Worm (Caenorhabditis elegans) whole organism, midembryonic: ENCODE results near the gene aat-1.

Experiments
- T22C8.4 ChIP-seq: fragments of 200-800 bp; sonication (Bioruptor generic); IDR thresholded peaks from 2 replicates; pipeline ENCODE4 v1.3.6; 2022; ENCODE audit warnings: missing genetic modification characterization, missing compliant biosample characterization
- cog-1 ChIP-seq: sonication (generic microtip); optimal IDR thresholded peaks from 2 replicates; lab custom pipeline; 2016; ENCODE audit warnings: missing genetic modification characterization, missing compliant biosample characterization
- flt-1 ChIP-seq: fragments of 200-800 bp; sonication (Bioruptor generic); IDR thresholded peaks from 2 replicates; pipeline ENCODE4 v1.3.6; 2022; ENCODE audit warnings: missing genetic modification characterization, missing compliant biosample characterization
- klf-2 ChIP-seq: fragments of 200-800 bp; sonication (Bioruptor generic); conservative IDR thresholded peaks from 2 replicates; pipeline ENCODE4 v1.3.6; 2022; ENCODE audit warnings: missing genetic modification reagents, missing genetic modification characterization, missing compliant biosample characterization
- med-1 ChIP-seq: sonication (generic microtip); optimal IDR thresholded peaks from 2 replicates; lab custom pipeline; 2017; ENCODE audit warnings: missing genetic modification characterization, mild to moderate bottlenecking, missing compliant biosample characterization, antibody characterized with exemption, missing genetic modification reagents; ENCODE audit not compliant: insufficient read depth
- ref-1 ChIP-seq: fragments of 200-800 bp; sonication (Bioruptor generic); conservative IDR thresholded peaks from 2 replicates; pipeline ENCODE4 v1.3.6; 2022; ENCODE audit warnings: missing genetic modification reagents, missing genetic modification characterization, missing compliant biosample characterization
- tab-1 ChIP-seq: fragments of 200-800 bp; sonication (Bioruptor generic); IDR thresholded peaks from 2 replicates; pipeline ENCODE4 v1.3.6; 2022; ENCODE audit warnings: missing genetic modification characterization, missing compliant biosample characterization
- ztf-23 ChIP-seq: fragments of 200-800 bp; sonication (Bioruptor generic); IDR thresholded peaks from 2 replicates; pipeline ENCODE4 v1.3.6; 2022; ENCODE audit warnings: missing genetic modification reagents, missing genetic modification characterization, missing compliant biosample characterization
- ztf-29 ChIP-seq: fragments of 200-800 bp; sonication (Bioruptor generic); IDR thresholded peaks from 2 replicates; pipeline ENCODE4 v1.3.6; 2022; ENCODE audit warnings: missing genetic modification reagents, missing genetic modification characterization, missing compliant biosample characterization

DNA sequence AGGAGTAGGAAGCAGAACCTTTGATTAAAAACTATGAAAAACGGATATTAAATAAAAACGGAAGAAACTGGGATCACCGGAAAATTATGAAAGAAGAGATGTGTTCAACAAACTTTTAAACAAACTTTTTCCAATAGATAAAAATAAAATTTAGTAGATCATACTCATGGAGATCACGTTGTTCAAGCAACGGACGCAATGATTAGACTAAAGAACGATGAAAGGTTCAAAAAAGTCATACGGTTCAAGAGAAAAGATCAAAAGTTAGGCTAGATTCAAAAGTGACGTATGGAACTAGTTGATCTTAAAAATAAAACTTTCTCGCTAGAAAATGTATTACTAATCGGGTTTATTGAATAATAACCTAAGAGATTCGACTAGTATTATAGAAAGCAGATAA, 30.6 kb upstream of the aat-1 start:
- TF ChIP-seq flt-1 (GFP tag; lab: Robert Waterston, UW) = no peak
- TF ChIP-seq ztf-29 (GFP tag; lab: Robert Waterston, UW) = no peak
- no peak for TF ChIP-seq ref-1 (GFP tag; lab: Robert Waterston, UW)
- TF ChIP-seq tab-1 (GFP tag; lab: Robert Waterston, UW) = no peak
- no peak for TF ChIP-seq cog-1 (tag; lab: Kevin White, UChicago)
- no peak for TF ChIP-seq ztf-23 (GFP tag; lab: Robert Waterston, UW)
- TF ChIP-seq T22C8.4 (GFP tag; lab: Robert Waterston, UW) = no peak
- no peak for TF ChIP-seq med-1 (GFP tag; lab: Kevin White, UChicago)
- TF ChIP-seq klf-2 (GFP tag; lab: Robert Waterston, UW) = no peak
